Worm (Caenorhabditis elegans) whole organism, L4 larva: Measurements from ENCODE around the gene ergi-3.
A peak's percentile ranks its signal among the peaks of the same experiment; 100 is the strongest.

Experiments used
- F10B5.3 ChIP-seq: sonication (generic microtip); optimal IDR thresholded peaks from 2 replicates; lab custom pipeline; 2016; ENCODE audit warnings: mild to moderate bottlenecking, missing genetic modification characterization, missing compliant biosample characterization
- F26F4.8 ChIP-seq: fragments of 200-800 bp; sonication (Bioruptor generic); conservative IDR thresholded peaks from 2 replicates; pipeline ENCODE4 v1.3.6; 2022; ENCODE audit warnings: missing genetic modification characterization, missing compliant biosample characterization
- Y75B8A.6 ChIP-seq: fragments of 200-800 bp; sonication (Bioruptor generic); IDR thresholded peaks from 2 replicates; pipeline ENCODE4 v1.3.6; 2022; ENCODE audit warnings: missing genetic modification reagents, missing genetic modification characterization, missing compliant biosample characterization
- ZK546.5 ChIP-seq, 2 experiments: sonication (generic microtip); optimal IDR thresholded peaks; 2 replicates each; lab custom pipeline; 2017; ENCODE audit warnings: missing biosample characterization in 2 of 2, missing genetic modification characterization in 2 of 2
- aha-1 ChIP-seq: fragments of 150-350 bp; peaks from one replicate; lab custom pipeline; 2014; ENCODE audit warnings: missing biosample characterization, missing genetic modification characterization
- arid-1 ChIP-seq: fragments of 200-800 bp; sonication (Bioruptor generic); conservative IDR thresholded peaks from 2 replicates; pipeline ENCODE4 v1.3.6; 2022; ENCODE audit warnings: missing genetic modification reagents, missing genetic modification characterization, missing compliant biosample characterization
- attf-4 ChIP-seq: sonication (generic microtip); optimal IDR thresholded peaks from 3 replicates; lab custom pipeline; 2017; ENCODE audit warnings: missing biosample characterization, missing genetic modification characterization
- ceh-20 ChIP-seq: fragments of 200-800 bp; sonication (Bioruptor generic); IDR thresholded peaks from 2 replicates; pipeline ENCODE4 v1.3.6; 2022; ENCODE audit warnings: missing genetic modification reagents, missing genetic modification characterization, missing compliant biosample characterization
- dmd-6 ChIP-seq: fragments of 200-800 bp; sonication (Bioruptor generic); IDR thresholded peaks from 2 replicates; pipeline ENCODE4 v1.3.6; 2022; ENCODE audit warnings: missing genetic modification reagents, missing genetic modification characterization, missing compliant biosample characterization
- dmd-8 ChIP-seq: fragments of 200-800 bp; sonication (Bioruptor generic); IDR thresholded peaks from 2 replicates; pipeline ENCODE4 v1.3.6; 2022; ENCODE audit warnings: missing genetic modification characterization, missing compliant biosample characterization
- dmd-9 ChIP-seq: fragments of 200-800 bp; sonication (Bioruptor generic); IDR thresholded peaks from 2 replicates; pipeline ENCODE4 v1.3.6; 2022; ENCODE audit warnings: missing genetic modification reagents, missing genetic modification characterization, missing compliant biosample characterization
- dpl-1 ChIP-seq: fragments of 150-350 bp; optimal IDR thresholded peaks from 2 replicates; lab custom pipeline; 2014; ENCODE audit warnings: missing biosample characterization, missing genetic modification reagents, missing genetic modification characterization
- dve-1 ChIP-seq: sonication (generic microtip); optimal IDR thresholded peaks from 2 replicates; lab custom pipeline; 2017; ENCODE audit warnings: antibody characterized with exemption, mild to moderate bottlenecking, missing genetic modification characterization, missing compliant biosample characterization; ENCODE audit not compliant: insufficient read depth
- hlh-30 ChIP-seq: sonication (generic microtip); optimal IDR thresholded peaks from 2 replicates; lab custom pipeline; 2017; ENCODE audit warnings: antibody characterized with exemption, mild to moderate bottlenecking, missing genetic modification characterization, missing compliant biosample characterization; ENCODE audit not compliant: insufficient read depth
- hmg-1.1 ChIP-seq: fragments of 200-800 bp; sonication (Bioruptor generic); IDR thresholded peaks from 2 replicates; pipeline ENCODE4 v1.3.6; 2022; ENCODE audit warnings: missing genetic modification reagents, missing genetic modification characterization, missing compliant biosample characterization
- jun-1 ChIP-seq: fragments of 150-350 bp; optimal IDR thresholded peaks from 2 replicates; lab custom pipeline; 2014; ENCODE audit warnings: missing biosample characterization, missing genetic modification reagents, missing genetic modification characterization
- lim-7 ChIP-seq: fragments of 200-800 bp; sonication (Bioruptor generic); IDR thresholded peaks from 2 replicates; pipeline ENCODE4 v1.3.6; 2022; ENCODE audit warnings: missing genetic modification characterization, missing compliant biosample characterization
- lin-38 ChIP-seq: fragments of 200-800 bp; sonication (Bioruptor generic); IDR thresholded peaks from 2 replicates; pipeline ENCODE4 v1.3.6; 2022; ENCODE audit warnings: missing genetic modification reagents, missing genetic modification characterization, missing compliant biosample characterization
- lsy-2 ChIP-seq, 2 experiments: fragments of 150-350 bp in 1 of 2; sonication (generic microtip) in 1 of 2; optimal IDR thresholded peaks; 2 replicates each; lab custom pipeline; 2014 to 2017; ENCODE audit warnings: missing biosample characterization in 2 of 2, missing genetic modification characterization in 2 of 2
- mdt-29 ChIP-seq: fragments of 200-800 bp; sonication (Bioruptor generic); IDR thresholded peaks from 2 replicates; pipeline ENCODE4 v1.3.6; 2022; ENCODE audit warnings: missing genetic modification reagents, missing genetic modification characterization, missing compliant biosample characterization
- mep-1 ChIP-seq: fragments of 150-350 bp; sonication (generic microtip); optimal IDR thresholded peaks from 3 replicates; lab custom pipeline; 2014; ENCODE audit warnings: missing biosample characterization, missing genetic modification characterization
- mes-2 ChIP-seq: sonication (generic microtip); optimal IDR thresholded peaks from 2 replicates; lab custom pipeline; 2016; ENCODE audit warnings: missing genotype, mild to moderate bottlenecking, missing genetic modification characterization, missing compliant biosample characterization; ENCODE audit not compliant: poor library complexity, severe bottlenecking
- mxl-2 ChIP-seq: fragments of 200-800 bp; sonication (Bioruptor generic); conservative IDR thresholded peaks from 2 replicates; pipeline ENCODE4 v1.3.6; 2022; ENCODE audit warnings: missing genetic modification reagents, missing genetic modification characterization, missing compliant biosample characterization
- mxl-3 ChIP-seq: fragments of 200-800 bp; sonication (Bioruptor generic); optimal IDR thresholded peaks from 2 replicates; lab custom pipeline; 2018; ENCODE audit warnings: mild to moderate bottlenecking, missing genetic modification characterization, missing compliant biosample characterization
- nhr-102 ChIP-seq: sonication (generic microtip); optimal IDR thresholded peaks from 2 replicates; lab custom pipeline; 2016; ENCODE audit warnings: mild to moderate bottlenecking, missing genetic modification characterization, moderate library complexity, missing compliant biosample characterization
- nhr-11 ChIP-seq: fragments of 150-350 bp; optimal IDR thresholded peaks from 2 replicates; lab custom pipeline; 2014; ENCODE audit warnings: missing biosample characterization, missing genetic modification characterization
- nhr-111 ChIP-seq: fragments of 200-800 bp; sonication (Bioruptor generic); optimal IDR thresholded peaks from 2 replicates; lab custom pipeline; 2018; ENCODE audit warnings: mild to moderate bottlenecking, missing genetic modification characterization, missing compliant biosample characterization
- nhr-42 ChIP-seq: fragments of 200-800 bp; sonication (Bioruptor generic); IDR thresholded peaks from 2 replicates; pipeline ENCODE4 v1.3.6; 2022; ENCODE audit warnings: missing genetic modification characterization, missing compliant biosample characterization
- nhr-6 ChIP-seq: fragments of 150-350 bp; optimal IDR thresholded peaks from 2 replicates; lab custom pipeline; 2014; ENCODE audit warnings: missing biosample characterization, missing genetic modification characterization
- nhr-76 ChIP-seq: fragments of 150-350 bp; optimal IDR thresholded peaks from 2 replicates; lab custom pipeline; 2014; ENCODE audit warnings: missing biosample characterization, missing genetic modification characterization
- pha-4 ChIP-seq, 2 experiments: fragments of 150-350 bp in 1 of 2; fragments of 200-800 bp in 1 of 2; sonication (Bioruptor generic) in 1 of 2; IDR thresholded peaks in 1 of 2; optimal IDR thresholded peaks in 1 of 2; 2 replicates each; pipeline versions ENCODE4 v1.3.6 to Lab custom; 2014 to 2022; ENCODE audit warnings: missing genetic modification characterization in 2 of 2, missing genetic modification reagents in 2 of 2, missing biosample characterization in 1 of 2, missing compliant biosample characterization in 1 of 2
- php-3 ChIP-seq: fragments of 200-800 bp; sonication (Bioruptor generic); IDR thresholded peaks from 2 replicates; pipeline ENCODE4 v1.3.6; 2022; ENCODE audit warnings: missing genetic modification reagents, missing genetic modification characterization, missing compliant biosample characterization
- rbr-2 ChIP-seq: sonication (generic microtip); optimal IDR thresholded peaks from 2 replicates; lab custom pipeline; 2016; ENCODE audit warnings: missing genotype, missing genetic modification characterization, missing compliant biosample characterization
- spr-1 ChIP-seq: sonication (generic microtip); optimal IDR thresholded peaks from 2 replicates; lab custom pipeline; 2016; ENCODE audit warnings: mild to moderate bottlenecking, missing genetic modification characterization, missing compliant biosample characterization
- spr-3 ChIP-seq: fragments of 200-800 bp; sonication (Bioruptor generic); optimal IDR thresholded peaks from 2 replicates; lab custom pipeline; 2018; ENCODE audit warnings: mild to moderate bottlenecking, missing genetic modification characterization, missing compliant biosample characterization
- tra-1 ChIP-seq: fragments of 200-800 bp; sonication (Bioruptor generic); IDR thresholded peaks from 2 replicates; pipeline ENCODE4 v1.3.6; 2022; ENCODE audit warnings: missing genetic modification reagents, missing genetic modification characterization, missing compliant biosample characterization
- zip-11 ChIP-seq: fragments of 200-800 bp; sonication (Bioruptor generic); IDR thresholded peaks from 2 replicates; pipeline ENCODE4 v1.3.6; 2022; ENCODE audit warnings: missing genetic modification characterization, missing compliant biosample characterization
- zip-2 ChIP-seq: fragments of 150-350 bp; optimal IDR thresholded peaks from 2 replicates; lab custom pipeline; 2014; ENCODE audit warnings: missing biosample characterization, missing genetic modification characterization
- ztf-11 ChIP-seq: fragments of 150-350 bp; optimal IDR thresholded peaks from 2 replicates; lab custom pipeline; 2014; ENCODE audit warnings: missing biosample characterization, missing genetic modification characterization

ergi-3 gene

ce11 chrX:15617168-15617567 lies 615 bp upstream of the ergi-3 start (continued):
- TF ChIP-seq Y75B8A.6 (GFP tag; lab: Robert Waterston, UW) (no peak), pha-4 (GFP tag; IDR thresholded peaks at IDR 0.05; lab: Robert Waterston, UW) (no peak), pha-4 (tag; optimal IDR thresholded peaks at IDR 0.05; lab: Kevin White, UChicago) (no peak), nhr-11 (tag; lab: Kevin White, UChicago) (no peak), mes-2 (peak; percentile 40), ZK546.5 (tag; optimal IDR thresholded peaks at IDR 0.05; lab: Kevin White, UChicago) (no peak), lin-38 (GFP tag; lab: Robert Waterston, UW) (no peak), lsy-2 (tag; optimal IDR thresholded peaks at IDR 0.05; lab: Kevin White, UChicago) (peak in 1 of 2 experiments; percentile 43), mxl-3 (GFP tag; lab: Kevin White, UChicago) (no peak), zip-11 (GFP tag; lab: Robert Waterston, UW) (no peak), dmd-8 (GFP tag; lab: Robert Waterston, UW) (no peak), dmd-6 (0 out of 2 replicates have a peak, but pooled peaks have one; percentile 17), php-3 (GFP tag; lab: Robert Waterston, UW) (no peak), ztf-11 (tag; lab: Kevin White, UChicago) (no peak), dmd-9 (no peak), mxl-2 (GFP tag; lab: Robert Waterston, UW) (no peak), zip-2 (no peak), ceh-20 (GFP tag; lab: Robert Waterston, UW) (no peak), hmg-1.1 (GFP tag; lab: Robert Waterston, UW) (no peak; the same call in 1 of the 2 replicates), attf-4 (tag; lab: Kevin White, UChicago) (no peak), nhr-42 (GFP tag; lab: Robert Waterston, UW) (no peak), lim-7 (GFP tag; lab: Robert Waterston, UW) (no peak), nhr-111 (GFP tag; lab: Kevin White, UChicago) (no peak), spr-1 (tag; lab: Kevin White, UChicago) (no peak), aha-1 (tag; lab: Kevin White, UChicago) (peak; percentile 57), F10B5.3 (tag; lab: Kevin White, UChicago) (no peak), nhr-76 (tag; lab: Kevin White, UChicago) (no peak), spr-3 (GFP tag; lab: Kevin White, UChicago) (no peak), hlh-30 (peak; percentile 3), arid-1 (GFP tag; lab: Robert Waterston, UW) (no peak), nhr-102 (no peak), dpl-1 (GFP tag; lab: Kevin White, UChicago) (no peak), jun-1 (tag; lab: Kevin White, UChicago) (no peak), tra-1 (GFP tag; lab: Robert Waterston, UW) (no peak), dve-1 (tag; lab: Kevin White, UChicago) (peak; percentile 58)
- TF ChIP-seq, all 104 proteins: peak for 9

- TF ChIP-seq rbr-2 (peak; percentile 17), mdt-29 (GFP tag; lab: Robert Waterston, UW) (no peak), hlh-30 (peak; percentile 19), php-3 (GFP tag; lab: Robert Waterston, UW) (no peak), nhr-102 (peak; percentile 1), nhr-6 (tag; lab: Kevin White, UChicago) (peak; percentile 75), aha-1 (tag; lab: Kevin White, UChicago) (peak; percentile 61), mep-1 (tag; lab: Kevin White, UChicago) (peak; percentile 34), mes-2 (peak; percentile 57), dve-1 (tag; lab: Kevin White, UChicago) (peak; percentile 17), lsy-2 (tag; optimal IDR thresholded peaks at IDR 0.05; lab: Kevin White, UChicago) (peak in 1 of 2 experiments; percentile 22), F26F4.8 (no peak)
- TF ChIP-seq, all 104 proteins: peak for 9
These were observed 2.8 kb downstream of the ergi-3 start, which contains the start of gene K09E9.3 for ce11 chrX:15613745-15614229. K09E9.3 (minus strand) TSS chrX:15613795.
